Fruit fly (Drosophila melanogaster) whole organism, embryonic: ENCODE measurements around the gene rempA.

Source experiments
- Ada2b ChIP-seq: fragments of 200-800 bp; sonication (Bioruptor generic); IDR thresholded peaks from 2 replicates; pipeline ENCODE4 v1.3.6; 2022; ENCODE audit warnings: missing biosample characterization, missing genetic modification characterization
- Atf6 ChIP-seq: fragments of 200-800 bp; sonication (Bioruptor generic); IDR thresholded peaks from 2 replicates; pipeline ENCODE4 v1.3.6; 2022; ENCODE audit warnings: missing biosample characterization, missing genetic modification characterization
- Awh ChIP-seq: fragments of 200-800 bp; sonication (Bioruptor generic); IDR thresholded peaks from 2 replicates; pipeline ENCODE4, ENCODE4 v1.3.6; 2022; ENCODE audit warnings: missing biosample characterization, missing genetic modification characterization
- CG11504 ChIP-seq: fragments of 200-800 bp; sonication (Bioruptor generic); optimal IDR thresholded peaks from 3 replicates; lab custom pipeline; 2019; ENCODE audit warnings: missing biosample characterization, mild to moderate bottlenecking, missing genetic modification characterization, moderate library complexity
- CG12942 ChIP-seq: fragments of 200-800 bp; sonication (Bioruptor generic); optimal IDR thresholded peaks from 3 replicates; lab custom pipeline; 2016; ENCODE audit warnings: missing biosample characterization, missing genetic modification characterization
- CG13624 ChIP-seq: fragments of 200-800 bp; sonication (Bioruptor generic); optimal IDR thresholded peaks from 2 replicates; lab custom pipeline; 2016; ENCODE audit warnings: missing biosample characterization, missing genetic modification characterization
- CG14710 ChIP-seq: fragments of 200-800 bp; sonication (Bioruptor generic); optimal IDR thresholded peaks from 3 replicates; lab custom pipeline; 2019; ENCODE audit warnings: missing biosample characterization, mild to moderate bottlenecking, missing genetic modification characterization, moderate library complexity
- CG14965 ChIP-seq: fragments of 200-800 bp; sonication (Bioruptor generic); optimal IDR thresholded peaks from 2 replicates; lab custom pipeline; 2016; ENCODE audit warnings: missing biosample characterization, missing genetic modification characterization, borderline replicate concordance
- CG15269 ChIP-seq: fragments of 200-800 bp; sonication (Bioruptor generic); optimal IDR thresholded peaks from 2 replicates; lab custom pipeline; 2018; ENCODE audit warnings: missing biosample characterization, mild to moderate bottlenecking, missing genetic modification characterization, moderate library complexity
- CG1603 ChIP-seq: fragments of 200-800 bp; sonication (Bioruptor generic); optimal IDR thresholded peaks from 2 replicates; lab custom pipeline; 2019; ENCODE audit warnings: missing biosample characterization, mild to moderate bottlenecking, missing genetic modification characterization, moderate library complexity
- CG17829 ChIP-seq: fragments of 200-800 bp; optimal IDR thresholded peaks from 2 replicates; lab custom pipeline; 2019; ENCODE audit warnings: missing biosample characterization, mild to moderate bottlenecking, missing genetic modification characterization, moderate library complexity
- CG2120 ChIP-seq: fragments of 200-800 bp; sonication (Bioruptor generic); optimal IDR thresholded peaks from 3 replicates; lab custom pipeline; 2016; ENCODE audit warnings: missing biosample characterization, missing genetic modification characterization
- CG31224 ChIP-seq: fragments of 200-800 bp; sonication (Bioruptor generic); IDR thresholded peaks from 2 replicates; pipeline ENCODE4 v1.3.6; 2022; ENCODE audit warnings: missing biosample characterization, missing genetic modification characterization
- CG42726 ChIP-seq: fragments of 200-800 bp; sonication (Bioruptor generic); IDR thresholded peaks from 2 replicates; pipeline ENCODE4 v1.3.6; 2022; ENCODE audit warnings: missing biosample characterization, missing genetic modification characterization; ENCODE audit not compliant: partially characterized antibody
- CG4730 ChIP-seq: fragments of 200-800 bp; sonication (Bioruptor generic); IDR thresholded peaks from 2 replicates; pipeline ENCODE4 v1.3.6; 2022; ENCODE audit warnings: missing biosample characterization, missing genetic modification characterization
- CG5953 ChIP-seq: fragments of 200-800 bp; sonication (Bioruptor generic); IDR thresholded peaks from 2 replicates; pipeline ENCODE4 v1.3.6; 2022; ENCODE audit warnings: missing biosample characterization, missing genetic modification characterization
- CG6791 ChIP-seq: fragments of 200-800 bp; sonication (Bioruptor generic); IDR thresholded peaks from 3 replicates; pipeline ENCODE4 v1.3.6; 2022; ENCODE audit warnings: missing biosample characterization, missing genetic modification characterization; ENCODE audit not compliant: partially characterized antibody
- CG7556 ChIP-seq: fragments of 200-800 bp; sonication (Bioruptor generic); optimal IDR thresholded peaks from 2 replicates; lab custom pipeline; 2017; ENCODE audit warnings: missing biosample characterization, mild to moderate bottlenecking, missing genetic modification characterization
- CG8089 ChIP-seq: fragments of 200-800 bp; sonication (Bioruptor generic); optimal IDR thresholded peaks from 3 replicates; lab custom pipeline; 2016; ENCODE audit warnings: missing biosample characterization, missing genetic modification characterization
- CG9727 ChIP-seq: fragments of 200-800 bp; sonication (Bioruptor generic); optimal IDR thresholded peaks from 3 replicates; lab custom pipeline; 2017; ENCODE audit warnings: missing biosample characterization, mild to moderate bottlenecking, missing genetic modification characterization
- Drgx ChIP-seq: fragments of 200-800 bp; sonication (Bioruptor generic); IDR thresholded peaks from 2 replicates; pipeline ENCODE4 v1.3.6; 2022; ENCODE audit warnings: missing biosample characterization, missing genetic modification characterization
- ERR ChIP-seq: fragments of 200-800 bp; sonication (Bioruptor generic); optimal IDR thresholded peaks from 2 replicates; lab custom pipeline; 2016; ENCODE audit warnings: missing biosample characterization, missing genetic modification characterization
- Ets65A ChIP-seq: fragments of 200-800 bp; sonication (Bioruptor generic); peaks from one replicate; lab custom pipeline; 2016; ENCODE audit warnings: missing biosample characterization, missing genetic modification characterization
- HLH4C ChIP-seq: fragments of 200-800 bp; sonication (Bioruptor generic); IDR thresholded peaks from 3 replicates; pipeline ENCODE4 v1.3.6; 2022; ENCODE audit warnings: missing biosample characterization, missing genetic modification characterization; ENCODE audit not compliant: partially characterized antibody
- Lim3 ChIP-seq: fragments of 200-800 bp; sonication (Bioruptor generic); IDR thresholded peaks from 2 replicates; pipeline ENCODE4 v1.3.6; 2022; ENCODE audit warnings: missing biosample characterization, missing genetic modification characterization
- MTF-1 ChIP-seq: fragments of 200-800 bp; sonication (Bioruptor generic); optimal IDR thresholded peaks from 2 replicates; lab custom pipeline; 2018; ENCODE audit warnings: missing biosample characterization, mild to moderate bottlenecking, missing genetic modification characterization, borderline replicate concordance
- Med ChIP-seq: fragments of 200-800 bp; sonication (Bioruptor generic); peaks from one replicate; lab custom pipeline; 2016; ENCODE audit warnings: missing biosample characterization, missing genetic modification characterization, mild to moderate bottlenecking, inconsistent platforms, moderate library complexity
- Pdp1 ChIP-seq, 2 experiments: fragments of 200-800 bp; sonication (Bioruptor generic); optimal IDR thresholded peaks; 3 replicates each; lab custom pipeline; 2016; ENCODE audit warnings: missing biosample characterization in 2 of 2, missing genetic modification characterization in 2 of 2, mild to moderate bottlenecking in 1 of 2, moderate library complexity in 1 of 2
- Ptx1 ChIP-seq: fragments of 200-800 bp; sonication (Bioruptor generic); IDR thresholded peaks from 2 replicates; pipeline ENCODE4 v1.3.6; 2022; ENCODE audit warnings: missing biosample characterization, missing genetic modification characterization
- Sox100B ChIP-seq: fragments of 200-800 bp; sonication (Bioruptor generic); optimal IDR thresholded peaks from 3 replicates; lab custom pipeline; 2018; ENCODE audit warnings: missing biosample characterization, mild to moderate bottlenecking, missing genetic modification characterization
- Spps ChIP-seq: fragments of 200-800 bp; sonication (Bioruptor generic); optimal IDR thresholded peaks from 2 replicates; lab custom pipeline; 2018; ENCODE audit warnings: missing biosample characterization, mild to moderate bottlenecking, missing genetic modification characterization
- TFAM ChIP-seq: fragments of 200-800 bp; sonication (Bioruptor generic); optimal IDR thresholded peaks from 2 replicates; lab custom pipeline; 2017; ENCODE audit warnings: missing biosample characterization, missing genetic modification characterization, inconsistent platforms
- Xbp1 ChIP-seq: fragments of 200-800 bp; sonication (Bioruptor generic); optimal IDR thresholded peaks from 3 replicates; lab custom pipeline; 2016; ENCODE audit warnings: missing biosample characterization, mild to moderate bottlenecking, missing genetic modification characterization
- ara ChIP-seq: fragments of 200-800 bp; sonication (Bioruptor generic); IDR thresholded peaks from 2 replicates; pipeline ENCODE4 v1.3.6; 2022; ENCODE audit warnings: missing biosample characterization, missing genetic modification characterization
- cato ChIP-seq: fragments of 200-800 bp; sonication (Bioruptor generic); optimal IDR thresholded peaks from 2 replicates; lab custom pipeline; 2016; ENCODE audit warnings: missing biosample characterization, missing genetic modification characterization, borderline replicate concordance
- dmrt99B ChIP-seq: fragments of 200-800 bp; sonication (Bioruptor generic); optimal IDR thresholded peaks from 2 replicates; lab custom pipeline; 2018; ENCODE audit warnings: missing biosample characterization, mild to moderate bottlenecking, missing genetic modification characterization, moderate library complexity
- fd64A ChIP-seq: fragments of 200-800 bp; sonication (Bioruptor generic); optimal IDR thresholded peaks from 3 replicates; lab custom pipeline; 2018; ENCODE audit warnings: missing biosample characterization, mild to moderate bottlenecking, missing genetic modification characterization
- grau ChIP-seq: fragments of 200-800 bp; optimal IDR thresholded peaks from 3 replicates; lab custom pipeline; 2019; ENCODE audit warnings: missing biosample characterization, mild to moderate bottlenecking, missing genetic modification characterization, moderate library complexity
- gro ChIP-seq: fragments of 200-800 bp; sonication (Bioruptor generic); optimal IDR thresholded peaks from 2 replicates; lab custom pipeline; 2016; ENCODE audit warnings: missing biosample characterization, missing genetic modification characterization
- gt ChIP-seq: fragments of 200-800 bp; sonication (Bioruptor generic); IDR thresholded peaks from 2 replicates; pipeline ENCODE4 v1.3.6; 2022; ENCODE audit warnings: missing biosample characterization, missing genetic modification characterization
- kni ChIP-seq: fragments of 200-800 bp; sonication (Bioruptor generic); optimal IDR thresholded peaks from 3 replicates; lab custom pipeline; 2017; ENCODE audit warnings: mild to moderate bottlenecking, missing biosample characterization, missing genetic modification reagents, missing genetic modification characterization
- knrl ChIP-seq: fragments of 200-800 bp; sonication (Bioruptor generic); IDR thresholded peaks from 3 replicates; pipeline ENCODE4 v1.3.6; 2022; ENCODE audit warnings: missing biosample characterization, missing genetic modification characterization; ENCODE audit not compliant: partially characterized antibody
- lov ChIP-seq, 2 experiments: fragments of 200-800 bp in 1 of 2; fragments of >200 bp in 1 of 2; sonication (Bioruptor generic) in 1 of 2; IDR thresholded peaks in 1 of 2; optimal IDR thresholded peaks in 1 of 2; 2 replicates in 1 of 2; 3 replicates in 1 of 2; pipeline versions ENCODE4 v1.3.6 to Lab custom; 2017 to 2022; ENCODE audit warnings: missing biosample characterization in 1 of 2, missing genetic modification characterization in 1 of 2
- p53 ChIP-seq: fragments of 200-800 bp; sonication (Bioruptor generic); optimal IDR thresholded peaks from 2 replicates; lab custom pipeline; 2016; ENCODE audit warnings: missing biosample characterization, missing genetic modification characterization
- pnt ChIP-seq: fragments of 200-800 bp; sonication (Bioruptor generic); optimal IDR thresholded peaks from 3 replicates; lab custom pipeline; 2016; ENCODE audit warnings: missing biosample characterization, missing genetic modification characterization
- row ChIP-seq: fragments of 200-800 bp; sonication (Bioruptor generic); IDR thresholded peaks from 3 replicates; pipeline ENCODE4 v1.3.6; 2022; ENCODE audit warnings: missing biosample characterization, missing genetic modification characterization
- sens ChIP-seq: fragments of 200-800 bp; sonication (Bioruptor generic); peaks from one replicate; lab custom pipeline; 2016; ENCODE audit warnings: missing biosample characterization, missing genetic modification characterization
- sisA ChIP-seq: fragments of 200-800 bp; sonication (Bioruptor generic); IDR thresholded peaks from 2 replicates; pipeline ENCODE4 v1.3.6; 2022; ENCODE audit warnings: missing biosample characterization, missing genetic modification characterization
- ssp ChIP-seq: fragments of 200-800 bp; sonication (Bioruptor generic); IDR thresholded peaks from 2 replicates; pipeline ENCODE4 v1.3.6; 2022; ENCODE audit warnings: missing biosample characterization, missing genetic modification characterization
- vvl ChIP-seq: fragments of 200-800 bp; sonication (Bioruptor generic); IDR thresholded peaks from 2 replicates; pipeline ENCODE4 v1.3.6; 2022; ENCODE audit warnings: missing biosample characterization, missing genetic modification characterization

The rempA gene

dm6 chr2L:606165-606564 is 46.1 kb upstream of the rempA start (continued):
- TF ChIP-seq Drgx (GFP tag; lab: Robert Waterston, UW) (peak; percentile 92), Lim3 (GFP tag; lab: Robert Waterston, UW) (no peak), Ada2b (GFP tag; lab: Robert Waterston, UW) (no peak), ara (peak; percentile 78), Xbp1 (GFP tag; lab: Kevin White, UChicago) (peak; percentile 34), CG14710 (peak; percentile 42), vvl (GFP tag; lab: Robert Waterston, UW) (peak; percentile 27; the same call in 1 of the 2 replicates), lov (optimal IDR thresholded peaks at IDR 0.05; lab: Kevin White, UChicago) (no peak), lov (GFP tag; IDR thresholded peaks at IDR 0.05; lab: Robert Waterston, UW) (0 out of 3 replicates have a peak, but pooled peaks have one; percentile 51), gro (GFP tag; lab: Kevin White, UChicago) (no peak), CG42726 (GFP tag; lab: Robert Waterston, UW) (no peak), ssp (GFP tag; lab: Robert Waterston, UW) (0 out of 2 replicates have a peak, but pooled peaks have one; percentile 19), Atf6 (no peak), CG9727 (GFP tag; lab: Kevin White, UChicago) (peak; percentile 47), CG11504 (tag; lab: Kevin White, UChicago) (peak; percentile 89), pnt (GFP tag; lab: Kevin White, UChicago) (peak; percentile 10), CG17829 (tag; lab: Kevin White, UChicago) (peak; percentile 63)

dm6 chr2L:604060-604459 is 44.0 kb upstream of the rempA start:
- TF ChIP-seq gt (GFP tag; lab: Robert Waterston, UW) = no peak
- TF ChIP-seq Ets65A (GFP tag; lab: Kevin White, UChicago) = peak; percentile 92
- TF ChIP-seq CG4730 (GFP tag; lab: Robert Waterston, UW) = no peak
- peak; percentile 72 for TF ChIP-seq sens (GFP tag; lab: Kevin White, UChicago)
- TF ChIP-seq CG15269 (tag; lab: Kevin White, UChicago) = no peak
- no peak for TF ChIP-seq Spps (tag; lab: Kevin White, UChicago)
- no peak for TF ChIP-seq fd64A (GFP tag; lab: Kevin White, UChicago)
- no peak for TF ChIP-seq Pdp1 (GFP tag; optimal IDR thresholded peaks at IDR 0.05; lab: Kevin White, UChicago)
- TF ChIP-seq MTF-1 (GFP tag; lab: Kevin White, UChicago) = no peak
- no peak for TF ChIP-seq knrl (GFP tag; lab: Robert Waterston, UW)
- no peak for TF ChIP-seq Sox100B (GFP tag; lab: Kevin White, UChicago)
- TF ChIP-seq CG13624 = no peak
- TF ChIP-seq Atf6 = no peak
- TF ChIP-seq grau (tag; lab: Kevin White, UChicago) = no peak
- no peak for TF ChIP-seq CG14965 (GFP tag; lab: Kevin White, UChicago)
- peak; percentile 87 for TF ChIP-seq Drgx (GFP tag; lab: Robert Waterston, UW)
- no peak for TF ChIP-seq row (GFP tag; lab: Robert Waterston, UW)
- TF ChIP-seq CG2120 = no peak
- 0 out of 2 replicates have a peak, but pooled peaks have one; percentile 23 for TF ChIP-seq sisA (GFP tag; lab: Robert Waterston, UW)
- TF ChIP-seq Awh (GFP tag; lab: Robert Waterston, UW) = no peak
- TF ChIP-seq Ptx1 (GFP tag; lab: Robert Waterston, UW) = 0 out of 2 replicates have a peak, but pooled peaks have one; percentile 16
- TF ChIP-seq CG8089 (GFP tag; lab: Kevin White, UChicago) = no peak
- TF ChIP-seq CG5953 = no peak
- no peak for TF ChIP-seq CG31224
- no peak for TF ChIP-seq CG12942 (GFP tag; lab: Kevin White, UChicago)
- TF ChIP-seq p53 (GFP tag; lab: Kevin White, UChicago) = no peak
- peak; percentile 30 for TF ChIP-seq CG1603
- TF ChIP-seq HLH4C = no peak
- peak; percentile 60 for TF ChIP-seq Med
- no peak for TF ChIP-seq cato (GFP tag; lab: Kevin White, UChicago)
- no peak for TF ChIP-seq kni (GFP tag; lab: Kevin White, UChicago)
- TF ChIP-seq dmrt99B (tag; lab: Kevin White, UChicago) = no peak
- no peak for TF ChIP-seq CG7556 (GFP tag; lab: Kevin White, UChicago)
- no peak for TF ChIP-seq TFAM (GFP tag; lab: Kevin White, UChicago)
- no peak for TF ChIP-seq ERR
- no peak for TF ChIP-seq CG6791
